Worm (Caenorhabditis elegans) whole organism, young adult: ENCODE results near the gene nfya-1.

ENCODE experiments used
- B0019.2 ChIP-seq: fragments of 200-800 bp; sonication (Bioruptor generic); conservative IDR thresholded peaks from 2 replicates; pipeline ENCODE4 v1.3.6; 2022; ENCODE audit warnings: missing genetic modification reagents, missing genetic modification characterization, missing compliant biosample characterization
- ama-1 ChIP-seq, 3 experiments: fragments of 150-350 bp in 1 of 3; sonication (generic microtip) in 2 of 3; optimal IDR thresholded peaks; 2 replicates each; lab custom pipeline; 2014 to 2018; ENCODE audit warnings: missing biosample characterization in 2 of 3, missing genetic modification characterization in 2 of 3, missing genetic modification reagents in 2 of 3
- let-526 ChIP-seq: fragments of 200-800 bp; sonication (Bioruptor generic); IDR thresholded peaks from 2 replicates; pipeline ENCODE4 v1.3.6; 2022; ENCODE audit warnings: missing genetic modification reagents, missing genetic modification characterization, missing compliant biosample characterization
- lsy-27 ChIP-seq: sonication (generic microtip); optimal IDR thresholded peaks from 2 replicates; lab custom pipeline; 2017; ENCODE audit warnings: missing genetic modification characterization, mild to moderate bottlenecking, missing compliant biosample characterization, antibody characterized with exemption, missing genotype, borderline replicate concordance; ENCODE audit not compliant: insufficient read depth
- pha-4 ChIP-seq: fragments of 150-350 bp; sonication (generic microtip); optimal IDR thresholded peaks from 2 replicates; lab custom pipeline; 2014; ENCODE audit warnings: missing biosample characterization, missing genetic modification reagents, missing genetic modification characterization
- snpc-1.3 ChIP-seq: sonication (generic microtip); optimal IDR thresholded peaks from 2 replicates; lab custom pipeline; 2017; ENCODE audit warnings: missing genetic modification characterization, mild to moderate bottlenecking, missing compliant biosample characterization, antibody characterized with exemption, moderate library complexity, missing genotype, missing genetic modification reagents; ENCODE audit not compliant: insufficient read depth
- ztf-18 ChIP-seq: sonication (generic microtip); optimal IDR thresholded peaks from 2 replicates; lab custom pipeline; 2016; ENCODE audit warnings: missing genotype, mild to moderate bottlenecking, missing genetic modification characterization, missing compliant biosample characterization

- TF ChIP-seq let-526 (no peak), ama-1 (optimal IDR thresholded peaks at IDR 0.05; lab: Kevin White, UChicago) (peak; percentile 77), ama-1 (GFP tag; optimal IDR thresholded peaks at IDR 0.05; lab: Kevin White, UChicago) (no peak), snpc-1.3 (tag; lab: Kevin White, UChicago) (no peak), ztf-18 (tag; lab: Kevin White, UChicago) (no peak), pha-4 (tag; lab: Kevin White, UChicago) (no peak), lsy-27 (tag; lab: Kevin White, UChicago) (no peak), B0019.2 (GFP tag; lab: Robert Waterston, UW) (no peak)
Observed at ce11 chrX:11965663-11966304, 19.1 kb upstream of the nfya-1 start, which contains the start of gene sams-1.
